Fruit fly (Drosophila melanogaster): Measurements from ENCODE around the gene Pldn.

The Pldn gene

dm6 chr3L:11708633-11709116, 17.5 kb upstream of the Pldn start, which contains the start of the genes Ccdc56 and mtTFB1 (continued):
- TF ChIP-seq CG8944 (GFP tag; optimal IDR thresholded peaks at IDR 0.05), result no peak
- TF ChIP-seq danr (GFP tag; IDR thresholded peaks at IDR 0.05), result no peak
- TF ChIP-seq al (GFP tag; IDR thresholded peaks at IDR 0.05), result no peak
- TF ChIP-seq CG17361 (GFP tag; IDR thresholded peaks at IDR 0.05), result peak; percentile 46; the same call in 1 of the 3 replicates
- TF ChIP-seq maf-S (GFP tag; optimal IDR thresholded peaks at IDR 0.05), result no peak
- no peak for TF ChIP-seq tio (GFP tag; optimal IDR thresholded peaks at IDR 0.05)
- no peak for TF ChIP-seq trh (GFP tag; optimal IDR thresholded peaks at IDR 0.05)
- TF ChIP-seq Hr3 (GFP tag; optimal IDR thresholded peaks at IDR 0.05), result no peak
- no peak for TF ChIP-seq ATbp (GFP tag; optimal IDR thresholded peaks at IDR 0.05)
- TF ChIP-seq Lpt (GFP tag; optimal IDR thresholded peaks at IDR 0.05), result no peak
- no peak for TF ChIP-seq repo (GFP tag; optimal IDR thresholded peaks at IDR 0.05)
- TF ChIP-seq CG17359 (tag; optimal IDR thresholded peaks at IDR 0.05), result no peak
- peak; percentile 37 for TF ChIP-seq ems (GFP tag; optimal IDR thresholded peaks at IDR 0.05)
- no peak for TF ChIP-seq CG4404 (GFP tag; IDR thresholded peaks at IDR 0.05)
- no peak for TF ChIP-seq ftz-f1 (GFP tag; optimal IDR thresholded peaks at IDR 0.05)
- peak; percentile 13 for TF ChIP-seq Bteb2 (GFP tag; optimal IDR thresholded peaks at IDR 0.05)
- no peak for TF ChIP-seq unpg (GFP tag; optimal IDR thresholded peaks at IDR 0.05)
- TF ChIP-seq CG13624 (GFP tag; optimal IDR thresholded peaks at IDR 0.05), result no peak
- TF ChIP-seq Optix (GFP tag; IDR thresholded peaks at IDR 0.05), result no peak
- TF ChIP-seq CG33213 (GFP tag; optimal IDR thresholded peaks at IDR 0.05), result no peak
- TF ChIP-seq eve (GFP tag; optimal IDR thresholded peaks at IDR 0.05), result no peak
- TF ChIP-seq tna (GFP tag; IDR thresholded peaks at IDR 0.05; ENCODE audit: partially characterized antibody), result 0 out of 2 replicates have a peak, but pooled peaks have one; percentile 20
- peak; percentile 29 for TF ChIP-seq Hmr (GFP tag; optimal IDR thresholded peaks at IDR 0.05)
- TF ChIP-seq CG3995 (GFP tag; optimal IDR thresholded peaks at IDR 0.05), result no peak
- TF ChIP-seq Camta (GFP tag; optimal IDR thresholded peaks at IDR 0.05), result no peak
- TF ChIP-seq Dek (tag; optimal IDR thresholded peaks at IDR 0.05), result no peak

dm6 chr3L:11707978-11708632, 16.9 kb upstream of the Pldn start, which contains the start of gene CG11658:
CG11658 (minus strand) TSS chr3L:11708553.
- TF ChIP-seq ase (GFP tag; IDR thresholded peaks at IDR 0.05) (0 out of 3 replicates have a peak, but pooled peaks have one; percentile 5), CG30403 (GFP tag; optimal IDR thresholded peaks at IDR 0.05) (peak; percentile 34), Elba2 (GFP tag; optimal IDR thresholded peaks at IDR 0.05) (no peak), HmgZ (tag; optimal IDR thresholded peaks at IDR 0.05) (no peak), CG8359 (GFP tag; optimal IDR thresholded peaks at IDR 0.05; ENCODE audit: borderline replicate concordance) (no peak), CG17359 (tag; optimal IDR thresholded peaks at IDR 0.05) (peak; percentile 3), CG10543 (GFP tag; optimal IDR thresholded peaks at IDR 0.05) (peak; percentile 63), Dll (GFP tag; IDR thresholded peaks at IDR 0.05; ENCODE audit: partially characterized antibody) (peak; percentile 52; the same call in 1 of the 4 replicates), CG4404 (GFP tag; IDR thresholded peaks at IDR 0.05) (no peak), CG7786 (GFP tag; optimal IDR thresholded peaks at IDR 0.05) (no peak), CG30431 (GFP tag; optimal IDR thresholded peaks at IDR 0.05) (no peak), HmgD (GFP tag; optimal IDR thresholded peaks at IDR 0.05) (peak; percentile 8), MBD-R2 (GFP tag; IDR thresholded peaks at IDR 0.05) (peak; percentile 16; the same call in 1 of the 2 replicates), MESR4 (GFP tag; optimal IDR thresholded peaks at IDR 0.05) (peak; percentile 49), tap (tag; optimal IDR thresholded peaks at IDR 0.05) (no peak), CG12219 (GFP tag; optimal IDR thresholded peaks at IDR 0.05) (no peak), BEAF-32 (GFP tag; optimal IDR thresholded peaks at IDR 0.05) (no peak), CG16779 (GFP tag; IDR thresholded peaks at IDR 0.05) (peak; percentile 65; the same call in 1 of the 2 replicates), cad (GFP tag; optimal IDR thresholded peaks at IDR 0.05) (no peak), Eip74EF (GFP tag; optimal IDR thresholded peaks at IDR 0.05) (peak in 1 of 2 experiments; percentile 92), inv (GFP tag; IDR thresholded peaks at IDR 0.05; ENCODE audit: partially characterized antibody) (peak; percentile 33; the same call in 1 of the 2 replicates), Gug (GFP tag; IDR thresholded peaks at IDR 0.05) (peak; percentile 36; the same call in 3 of the 4 replicates), Dp (GFP tag; optimal IDR thresholded peaks at IDR 0.05) (peak; percentile 84), CG1024 (GFP tag; IDR thresholded peaks at IDR 0.05) (peak; percentile 7; the same call in 1 of the 2 replicates), Fer1 (GFP tag; optimal IDR thresholded peaks at IDR 0.05) (peak; percentile 7)

All from whole organism, embryonic.